Worm (Caenorhabditis elegans) whole organism, L1 larva: Measurements from ENCODE around the gene B0507.8.

Experiments
- fkh-8 ChIP-seq: sonication (generic microtip); optimal IDR thresholded peaks from 2 replicates; lab custom pipeline; 2016; ENCODE audit warnings: mild to moderate bottlenecking, missing genetic modification characterization, missing compliant biosample characterization
- jun-1 ChIP-seq: fragments of 150-350 bp; optimal IDR thresholded peaks from 2 replicates; lab custom pipeline; 2014; ENCODE audit warnings: missing biosample characterization, missing genetic modification reagents, missing genetic modification characterization

- TF ChIP-seq fkh-8 (tag; lab: Kevin White, UChicago) (no peak), jun-1 (tag; lab: Kevin White, UChicago) (no peak)
Measured at ce11 chrV:8796246-8796645, 33.5 kb upstream of the B0507.8 start.
